Fruit fly (Drosophila melanogaster) whole organism: ENCODE results near the gene arx.

Source experiments
- CG8478 ChIP-seq: fragments of >200 bp; optimal IDR thresholded peaks from 2 replicates; lab custom pipeline; 2018; ENCODE audit warnings: inconsistent platforms
- pan ChIP-seq: fragments of >200 bp; optimal IDR thresholded peaks from 2 replicates; lab custom pipeline; 2017
- psq ChIP-seq: fragments of >200 bp; optimal IDR thresholded peaks from 2 replicates; lab custom pipeline; 2017

dm6 chr3L:18852223-18852622 is 49.1 kb downstream of the arx start:
- TF ChIP-seq pan (lab: Kevin White, UChicago) (no peak), psq (no peak), CG8478 (lab: Kevin White, UChicago) (no peak)
